Worm (Caenorhabditis elegans) whole organism, L4 larva: ENCODE data around the gene snt-6.
A peak's percentile ranks its signal among the peaks of the same experiment; 100 is the strongest.

ENCODE experiments used
- F44E2.7 ChIP-seq: fragments of 200-800 bp; sonication (Bioruptor generic); IDR thresholded peaks from 2 replicates; pipeline ENCODE4 v2.1.2; 2022; ENCODE audit warnings: missing genetic modification characterization, missing compliant biosample characterization
- T20F7.1 ChIP-seq: fragments of 200-800 bp; sonication (Bioruptor generic); optimal IDR thresholded peaks from 2 replicates; lab custom pipeline; 2018; ENCODE audit warnings: mild to moderate bottlenecking, missing genetic modification characterization, missing compliant biosample characterization
- T26A8.4 ChIP-seq: fragments of 200-800 bp; sonication (Bioruptor generic); IDR thresholded peaks from 2 replicates; pipeline ENCODE4 v1.3.6; 2022; ENCODE audit warnings: missing genetic modification characterization, missing compliant biosample characterization
- Y48G9A.11 ChIP-seq: fragments of 200-800 bp; sonication (Bioruptor generic); IDR thresholded peaks from 2 replicates; pipeline ENCODE4 v1.3.6; 2022; ENCODE audit warnings: missing genetic modification reagents, missing genetic modification characterization, missing compliant biosample characterization
- Y75B8A.6 ChIP-seq: fragments of 200-800 bp; sonication (Bioruptor generic); IDR thresholded peaks from 2 replicates; pipeline ENCODE4 v1.3.6; 2022; ENCODE audit warnings: missing genetic modification reagents, missing genetic modification characterization, missing compliant biosample characterization
- ZK337.2 ChIP-seq: fragments of 200-800 bp; sonication (Bioruptor generic); IDR thresholded peaks from 2 replicates; pipeline ENCODE4 v1.3.6; 2022; ENCODE audit warnings: missing genetic modification reagents, missing genetic modification characterization, missing compliant biosample characterization
- aha-1 ChIP-seq: fragments of 150-350 bp; peaks from one replicate; lab custom pipeline; 2014; ENCODE audit warnings: missing biosample characterization, missing genetic modification characterization
- ama-1 ChIP-seq: fragments of 150-350 bp; optimal IDR thresholded peaks from 2 replicates; lab custom pipeline; 2014; ENCODE audit warnings: inconsistent platforms, mixed read lengths
- ceh-20 ChIP-seq: fragments of 200-800 bp; sonication (Bioruptor generic); IDR thresholded peaks from 2 replicates; pipeline ENCODE4 v1.3.6; 2022; ENCODE audit warnings: missing genetic modification reagents, missing genetic modification characterization, missing compliant biosample characterization
- ceh-28 ChIP-seq: fragments of 150-350 bp; optimal IDR thresholded peaks from 2 replicates; lab custom pipeline; 2014; ENCODE audit warnings: missing biosample characterization, missing genetic modification reagents, missing genetic modification characterization
- ces-1 ChIP-seq: fragments of 150-350 bp; sonication (generic microtip); optimal IDR thresholded peaks from 4 replicates; lab custom pipeline; 2014; ENCODE audit warnings: missing biosample characterization, missing genetic modification reagents, missing genetic modification characterization
- daf-16 ChIP-seq, 3 experiments: sonication (generic microtip); optimal IDR thresholded peaks; 2 replicates each; lab custom pipeline; 2016 to 2017; ENCODE audit warnings: missing genetic modification characterization in 3 of 3, missing genetic modification reagents in 3 of 3, mild to moderate bottlenecking in 2 of 3, missing compliant biosample characterization in 2 of 3, missing biosample characterization in 1 of 3, moderate library complexity in 1 of 3
- dmd-6 ChIP-seq: fragments of 200-800 bp; sonication (Bioruptor generic); IDR thresholded peaks from 2 replicates; pipeline ENCODE4 v1.3.6; 2022; ENCODE audit warnings: missing genetic modification reagents, missing genetic modification characterization, missing compliant biosample characterization
- dmd-8 ChIP-seq: fragments of 200-800 bp; sonication (Bioruptor generic); IDR thresholded peaks from 2 replicates; pipeline ENCODE4 v1.3.6; 2022; ENCODE audit warnings: missing genetic modification characterization, missing compliant biosample characterization
- dve-1 ChIP-seq: sonication (generic microtip); optimal IDR thresholded peaks from 2 replicates; lab custom pipeline; 2017; ENCODE audit warnings: antibody characterized with exemption, mild to moderate bottlenecking, missing genetic modification characterization, missing compliant biosample characterization; ENCODE audit not compliant: insufficient read depth
- egl-43 ChIP-seq: fragments of 200-800 bp; sonication (Bioruptor generic); IDR thresholded peaks from 2 replicates; pipeline ENCODE4 v1.3.6; 2022; ENCODE audit warnings: missing genetic modification reagents, missing genetic modification characterization, missing compliant biosample characterization
- fkh-10 ChIP-seq: fragments of 150-350 bp; optimal IDR thresholded peaks from 2 replicates; lab custom pipeline; 2014; ENCODE audit warnings: missing biosample characterization, missing genetic modification reagents, missing genetic modification characterization
- fos-1 ChIP-seq: fragments of 150-350 bp; optimal IDR thresholded peaks from 2 replicates; lab custom pipeline; 2014; ENCODE audit warnings: missing biosample characterization, missing genetic modification characterization
- hlh-30 ChIP-seq: sonication (generic microtip); optimal IDR thresholded peaks from 2 replicates; lab custom pipeline; 2017; ENCODE audit warnings: antibody characterized with exemption, mild to moderate bottlenecking, missing genetic modification characterization, missing compliant biosample characterization; ENCODE audit not compliant: insufficient read depth
- hmg-1.1 ChIP-seq: fragments of 200-800 bp; sonication (Bioruptor generic); IDR thresholded peaks from 2 replicates; pipeline ENCODE4 v1.3.6; 2022; ENCODE audit warnings: missing genetic modification reagents, missing genetic modification characterization, missing compliant biosample characterization
- jun-1 ChIP-seq: fragments of 150-350 bp; optimal IDR thresholded peaks from 2 replicates; lab custom pipeline; 2014; ENCODE audit warnings: missing biosample characterization, missing genetic modification reagents, missing genetic modification characterization
- lim-7 ChIP-seq: fragments of 200-800 bp; sonication (Bioruptor generic); IDR thresholded peaks from 2 replicates; pipeline ENCODE4 v1.3.6; 2022; ENCODE audit warnings: missing genetic modification characterization, missing compliant biosample characterization
- lin-29 ChIP-seq: fragments of 200-800 bp; sonication (Bioruptor generic); IDR thresholded peaks from 2 replicates; pipeline ENCODE4 v1.3.6; 2022; ENCODE audit warnings: missing genetic modification reagents, missing genetic modification characterization, missing compliant biosample characterization
- lin-38 ChIP-seq: fragments of 200-800 bp; sonication (Bioruptor generic); IDR thresholded peaks from 2 replicates; pipeline ENCODE4 v1.3.6; 2022; ENCODE audit warnings: missing genetic modification reagents, missing genetic modification characterization, missing compliant biosample characterization
- madf-9 ChIP-seq: fragments of 200-800 bp; sonication (Bioruptor generic); conservative IDR thresholded peaks from 2 replicates; pipeline ENCODE4 v1.3.6; 2022; ENCODE audit warnings: missing genetic modification reagents, missing genetic modification characterization, missing compliant biosample characterization
- mdl-1 ChIP-seq, 2 experiments: fragments of 150-350 bp in 1 of 2; sonication (generic microtip) in 1 of 2; optimal IDR thresholded peaks; 2 replicates each; lab custom pipeline; 2014 to 2017; ENCODE audit warnings: missing biosample characterization in 2 of 2, missing genetic modification characterization in 2 of 2
- mdt-29 ChIP-seq: fragments of 200-800 bp; sonication (Bioruptor generic); IDR thresholded peaks from 2 replicates; pipeline ENCODE4 v1.3.6; 2022; ENCODE audit warnings: missing genetic modification reagents, missing genetic modification characterization, missing compliant biosample characterization
- mep-1 ChIP-seq: fragments of 150-350 bp; sonication (generic microtip); optimal IDR thresholded peaks from 3 replicates; lab custom pipeline; 2014; ENCODE audit warnings: missing biosample characterization, missing genetic modification characterization
- mes-2 ChIP-seq: sonication (generic microtip); optimal IDR thresholded peaks from 2 replicates; lab custom pipeline; 2016; ENCODE audit warnings: missing genotype, mild to moderate bottlenecking, missing genetic modification characterization, missing compliant biosample characterization; ENCODE audit not compliant: poor library complexity, severe bottlenecking
- mxl-3 ChIP-seq: fragments of 200-800 bp; sonication (Bioruptor generic); optimal IDR thresholded peaks from 2 replicates; lab custom pipeline; 2018; ENCODE audit warnings: mild to moderate bottlenecking, missing genetic modification characterization, missing compliant biosample characterization
- nhr-41 ChIP-seq: fragments of 200-800 bp; sonication (Bioruptor generic); IDR thresholded peaks from 2 replicates; pipeline ENCODE4 v1.3.6; 2022; ENCODE audit warnings: missing genetic modification reagents, missing genetic modification characterization, missing compliant biosample characterization
- nhr-76 ChIP-seq: fragments of 150-350 bp; optimal IDR thresholded peaks from 2 replicates; lab custom pipeline; 2014; ENCODE audit warnings: missing biosample characterization, missing genetic modification characterization
- php-3 ChIP-seq: fragments of 200-800 bp; sonication (Bioruptor generic); IDR thresholded peaks from 2 replicates; pipeline ENCODE4 v1.3.6; 2022; ENCODE audit warnings: missing genetic modification reagents, missing genetic modification characterization, missing compliant biosample characterization
- skn-1 ChIP-seq: fragments of 150-350 bp; optimal IDR thresholded peaks from 2 replicates; lab custom pipeline; 2014; ENCODE audit warnings: missing biosample characterization, missing genetic modification characterization
- snpc-1.2 ChIP-seq: fragments of 200-800 bp; sonication (Bioruptor generic); IDR thresholded peaks from 2 replicates; pipeline ENCODE4 v1.3.6; 2022; ENCODE audit warnings: missing genetic modification reagents, missing genetic modification characterization, missing compliant biosample characterization
- vab-7 ChIP-seq: fragments of 200-800 bp; sonication (Bioruptor generic); IDR thresholded peaks from 2 replicates; pipeline ENCODE4 v1.3.6; 2022; ENCODE audit warnings: missing genetic modification reagents, missing genetic modification characterization, missing compliant biosample characterization
- zip-2 ChIP-seq: fragments of 150-350 bp; optimal IDR thresholded peaks from 2 replicates; lab custom pipeline; 2014; ENCODE audit warnings: missing biosample characterization, missing genetic modification characterization
- ztf-11 ChIP-seq: fragments of 150-350 bp; optimal IDR thresholded peaks from 2 replicates; lab custom pipeline; 2014; ENCODE audit warnings: missing biosample characterization, missing genetic modification characterization

Gene snt-6

DNA sequence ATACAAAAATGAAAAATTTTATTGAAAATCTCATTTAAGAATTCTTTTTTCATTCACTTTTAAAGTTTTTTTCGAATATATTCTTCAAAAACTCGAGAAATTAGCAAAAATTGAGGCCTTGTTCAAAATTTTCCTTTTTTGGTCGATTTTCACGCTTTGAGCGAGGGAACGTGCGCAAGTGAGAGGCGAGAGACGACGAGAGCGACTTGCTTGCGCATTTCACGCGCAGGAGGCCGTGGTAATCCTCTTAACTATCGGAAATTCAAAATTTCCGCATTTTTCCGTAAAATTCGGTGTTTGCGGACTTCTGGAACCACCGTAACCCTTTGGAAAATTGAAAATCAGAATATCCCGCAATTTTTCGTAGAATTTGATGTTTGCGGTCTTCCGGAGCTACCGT lies 20.1 kb downstream of the snt-6 start:
- TF ChIP-seq lin-38: peak; percentile 39; the same call in 1 of the 2 replicates
- peak; percentile 67 for TF ChIP-seq aha-1
- peak; percentile 34 for TF ChIP-seq mes-2
- TF ChIP-seq lin-29 (GFP tag; lab: Robert Waterston, UW): no peak
- TF ChIP-seq F44E2.7 (GFP tag; lab: Robert Waterston, UW): no peak
- 0 out of 2 replicates have a peak, but pooled peaks have one; percentile 7 for TF ChIP-seq ZK337.2 (GFP tag; lab: Robert Waterston, UW)
- peak; percentile 39; the same call in 1 of the 2 replicates for TF ChIP-seq hmg-1.1 (GFP tag; lab: Robert Waterston, UW)
- no peak for TF ChIP-seq Y75B8A.6
- no peak for TF ChIP-seq madf-9 (GFP tag; lab: Robert Waterston, UW)

DNA sequence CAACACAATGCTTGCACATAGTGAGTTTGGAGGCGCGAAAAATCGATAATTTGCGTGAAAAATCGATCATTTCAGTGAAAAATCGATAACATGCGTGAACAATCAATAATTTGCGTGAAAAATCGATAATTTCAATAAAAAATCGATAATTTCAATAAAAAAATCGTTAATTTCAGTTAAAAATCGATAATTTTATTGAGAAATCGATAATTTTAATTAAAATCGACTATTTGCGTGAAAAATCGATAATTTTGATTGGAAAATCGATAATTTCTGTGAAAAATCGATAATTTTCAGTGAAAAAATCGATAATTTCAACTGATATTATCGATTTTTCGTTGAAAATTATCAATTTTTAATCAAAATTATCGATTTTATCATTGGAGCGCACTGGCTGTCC lies 26.0 kb downstream of the snt-6 start:
- peak; percentile 0 for TF ChIP-seq aha-1
- TF ChIP-seq vab-7: no peak
- TF ChIP-seq nhr-76: no peak
- no peak for TF ChIP-seq jun-1
- TF ChIP-seq dve-1 (tag; lab: Kevin White, UChicago): no peak
- TF ChIP-seq mdl-1 (tag; optimal IDR thresholded peaks at IDR 0.05; lab: Kevin White, UChicago): no peak
- TF ChIP-seq zip-2 (tag; lab: Kevin White, UChicago): no peak
- no peak for TF ChIP-seq fos-1 (tag; lab: Kevin White, UChicago)
- TF ChIP-seq ceh-20 (GFP tag; lab: Robert Waterston, UW): no peak
- no peak for TF ChIP-seq lim-7 (GFP tag; lab: Robert Waterston, UW)
- TF ChIP-seq ceh-28 (tag; lab: Kevin White, UChicago): peak; percentile 99

DNA sequence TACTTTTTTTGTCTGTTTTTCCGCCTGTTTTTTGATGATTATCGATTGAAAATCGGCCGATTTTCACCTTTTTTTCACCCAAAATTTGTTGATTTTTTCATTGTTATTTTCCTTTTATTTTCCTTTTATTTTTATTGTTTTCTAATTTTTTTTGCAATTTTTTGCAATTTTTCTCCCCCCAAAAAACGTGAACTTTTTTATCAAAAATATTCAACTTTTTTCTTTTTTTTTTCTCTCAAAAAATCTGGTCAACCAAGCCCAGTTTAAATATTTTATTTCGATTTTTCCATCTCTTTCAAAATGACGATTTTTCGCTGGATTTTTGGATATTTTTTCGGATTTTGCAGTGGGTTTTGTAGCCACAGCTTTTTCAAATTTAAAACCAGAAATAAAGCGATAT lies 26.5 kb downstream of the snt-6 start, which contains the start of gene rfip-2:
rfip-2 (plus strand) TSS at position 301 of the 400 bp plus-strand sequence.
- no peak for TF ChIP-seq mdt-29 (GFP tag; lab: Robert Waterston, UW)
- peak; percentile 6 for TF ChIP-seq aha-1

DNA sequence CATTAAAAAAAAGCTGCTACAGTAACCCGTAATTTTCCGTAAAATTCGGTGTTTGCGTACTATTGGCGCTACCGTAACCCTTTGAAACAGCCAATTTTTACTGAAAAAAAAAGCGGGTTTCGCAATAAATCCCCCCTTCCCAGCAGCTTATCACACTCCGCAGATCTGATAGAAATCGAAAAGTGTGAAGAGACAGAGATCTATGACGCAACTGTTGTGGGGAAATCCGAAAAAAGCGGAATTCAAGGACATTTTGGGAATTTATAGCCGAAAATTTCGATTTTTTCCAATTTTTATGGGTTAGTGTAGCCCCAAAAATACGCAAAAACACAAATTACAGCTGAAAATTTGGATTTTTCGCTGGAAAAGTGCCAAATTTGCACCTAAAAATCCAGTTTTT lies 28.1 kb downstream of the snt-6 start:
- TF ChIP-seq ama-1 (lab: Kevin White, UChicago) (no peak), mep-1 (tag; lab: Kevin White, UChicago) (no peak), aha-1 (peak; percentile 14), T20F7.1 (GFP tag; lab: Kevin White, UChicago) (no peak)

ce11 chrII:709081-709480 lies 40.9 kb downstream of the snt-6 start, which contains the start of gene T02H6.1:
Gene T02H6.1, plus strand, starts transcription at chrII:709381.
- TF ChIP-seq php-3: no peak

ce11 chrII:701371-702139 lies 48.5 kb downstream of the snt-6 start, which contains the start of gene thoc-1:
Gene thoc-1, plus strand, starts transcription at chrII:702107.
- TF ChIP-seq zip-2 (tag; lab: Kevin White, UChicago): no peak
- no peak for TF ChIP-seq lin-38
- TF ChIP-seq fkh-10: no peak
- no peak for TF ChIP-seq snpc-1.2 (GFP tag; lab: Robert Waterston, UW)
- no peak for TF ChIP-seq nhr-76
- no peak for TF ChIP-seq ztf-11
- no peak for TF ChIP-seq mxl-3 (GFP tag; lab: Kevin White, UChicago)
- no peak for TF ChIP-seq madf-9 (GFP tag; lab: Robert Waterston, UW)
- no peak for TF ChIP-seq egl-43 (GFP tag; lab: Robert Waterston, UW)
- TF ChIP-seq daf-16 (GFP tag; optimal IDR thresholded peaks at IDR 0.05; lab: Kevin White, UChicago): no peak
- TF ChIP-seq daf-16 (tag; optimal IDR thresholded peaks at IDR 0.05; lab: Kevin White, UChicago): peak; percentile 3
- 0 out of 2 replicates have a peak, but pooled peaks have one; percentile 19 for TF ChIP-seq Y48G9A.11 (GFP tag; lab: Robert Waterston, UW)
- no peak for TF ChIP-seq dmd-8 (GFP tag; lab: Robert Waterston, UW)
- TF ChIP-seq T26A8.4 (GFP tag; lab: Robert Waterston, UW): no peak
- peak; percentile 93 for TF ChIP-seq T20F7.1 (GFP tag; lab: Kevin White, UChicago)
- TF ChIP-seq ces-1 (GFP tag; lab: Kevin White, UChicago): no peak
- no peak for TF ChIP-seq hlh-30
- TF ChIP-seq skn-1 (tag; lab: Kevin White, UChicago): no peak
- TF ChIP-seq nhr-41 (GFP tag; lab: Robert Waterston, UW): no peak
- no peak for TF ChIP-seq dmd-6 (GFP tag; lab: Robert Waterston, UW)
